Worm (Caenorhabditis elegans): ENCODE measurements around the gene fbxa-35.

ce11 chrIII:1315038-1315437 is 19.6 kb downstream of the fbxa-35 start, which contains the start of the genes fbxa-80 and fbxa-19:
- no peak for TF ChIP-seq ref-2 (tag; optimal IDR thresholded peaks at IDR 0.05)
- TF ChIP-seq pqm-1 (tag; optimal IDR thresholded peaks at IDR 0.05), result no peak
- no peak for TF ChIP-seq ets-4 (tag; optimal IDR thresholded peaks at IDR 0.05)
- TF ChIP-seq nhr-11 (tag; optimal IDR thresholded peaks at IDR 0.05), result no peak

All from whole organism, late embryonic.